Fruit fly (Drosophila melanogaster): ENCODE results near the gene CG18265.

DNA sequence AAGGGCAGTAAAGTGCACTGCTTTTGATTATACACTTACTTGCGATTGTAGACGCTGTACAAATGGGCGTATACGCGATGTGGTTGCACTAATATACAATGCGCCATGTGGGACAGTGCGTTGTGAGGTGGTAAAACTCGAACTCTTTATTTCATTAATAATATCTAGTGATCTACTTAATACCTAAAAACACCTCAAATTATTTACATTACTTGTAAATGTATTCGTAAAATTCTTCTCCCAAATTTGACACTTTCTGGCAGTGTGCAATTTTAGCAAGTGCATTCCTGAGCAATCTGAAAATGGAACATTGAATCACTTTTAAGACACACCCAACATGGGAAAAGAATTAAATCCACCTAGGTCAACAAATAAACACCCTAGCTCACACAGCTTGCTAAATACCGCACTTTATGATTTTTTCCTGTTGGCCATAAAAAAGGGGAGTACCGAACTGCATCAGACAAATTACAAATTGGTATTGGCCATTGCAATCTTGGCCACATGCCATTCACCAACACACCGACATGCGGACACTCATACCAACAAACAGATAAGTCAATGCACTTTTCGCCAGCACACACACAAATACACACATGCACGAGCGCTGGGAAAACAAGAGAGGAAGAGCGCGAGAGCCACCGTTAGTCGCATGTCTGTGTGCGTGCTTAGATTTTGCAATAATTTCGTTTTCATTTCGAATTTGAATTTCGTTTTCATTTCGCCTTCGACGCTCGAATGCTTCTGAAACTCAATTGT, 59.9 kb downstream of the CG18265 start:
- TF ChIP-seq Dll (optimal IDR thresholded peaks at IDR 0.05) (no peak), EcR (GFP tag; optimal IDR thresholded peaks at IDR 0.05) (peak in 1 of 2 experiments; percentile 88)
